Worm (Caenorhabditis elegans) whole organism, L2 larva: ENCODE measurements around the gene srj-4.

Experiments
- ama-1 ChIP-seq: fragments of 150-350 bp; optimal IDR thresholded peaks from 2 replicates; lab custom pipeline; 2018; ENCODE audit warnings: inconsistent platforms
- blmp-1 ChIP-seq: sonication (generic microtip); optimal IDR thresholded peaks from 2 replicates; lab custom pipeline; 2017; ENCODE audit warnings: missing genetic modification characterization, mild to moderate bottlenecking, missing compliant biosample characterization, antibody characterized with exemption, moderate library complexity; ENCODE audit not compliant: insufficient read depth
- dmd-4 ChIP-seq: sonication (generic microtip); optimal IDR thresholded peaks from 2 replicates; lab custom pipeline; 2017; ENCODE audit warnings: missing biosample characterization, missing genetic modification characterization
- elt-1 ChIP-seq: fragments of 150-350 bp; optimal IDR thresholded peaks from 2 replicates; lab custom pipeline; 2014; ENCODE audit warnings: missing biosample characterization, missing genetic modification characterization
- fos-1 ChIP-seq: fragments of 150-350 bp; optimal IDR thresholded peaks from 2 replicates; lab custom pipeline; 2014; ENCODE audit warnings: missing biosample characterization, missing genetic modification characterization
- lsy-2 ChIP-seq, 2 experiments: fragments of 150-350 bp in 1 of 2; sonication (generic microtip) in 1 of 2; optimal IDR thresholded peaks; 2 replicates each; lab custom pipeline; 2014 to 2017; ENCODE audit warnings: missing biosample characterization in 2 of 2, missing genetic modification characterization in 2 of 2
- mdl-1 ChIP-seq, 2 experiments: fragments of 150-350 bp in 1 of 2; sonication (generic microtip) in 1 of 2; optimal IDR thresholded peaks; 2 replicates each; lab custom pipeline; 2017; ENCODE audit warnings: missing biosample characterization in 2 of 2, missing genetic modification characterization in 2 of 2
- nhr-237 ChIP-seq: fragments of 150-350 bp; optimal IDR thresholded peaks from 2 replicates; lab custom pipeline; 2014; ENCODE audit warnings: missing biosample characterization, missing genetic modification characterization
- skn-1 ChIP-seq: sonication (generic microtip); optimal IDR thresholded peaks from 2 replicates; lab custom pipeline; 2017; ENCODE audit warnings: missing biosample characterization, missing genetic modification characterization
- unc-62 ChIP-seq: fragments of 150-350 bp; optimal IDR thresholded peaks from 2 replicates; lab custom pipeline; 2014; ENCODE audit warnings: missing biosample characterization, missing genetic modification reagents, missing genetic modification characterization

ce11 chrV:12140625-12141024, 22.4 kb upstream of the srj-4 start, which contains the start of gene C27A7.3:
- no peak for TF ChIP-seq elt-1
- no peak for TF ChIP-seq blmp-1
- no peak for TF ChIP-seq dmd-4 (tag; lab: Kevin White, UChicago)
- no peak for TF ChIP-seq lsy-2 (tag; optimal IDR thresholded peaks at IDR 0.05; lab: Kevin White, UChicago)
- no peak for TF ChIP-seq nhr-237 (tag; lab: Kevin White, UChicago)
- TF ChIP-seq skn-1 (tag; lab: Kevin White, UChicago) = no peak
- TF ChIP-seq ama-1 (lab: Kevin White, UChicago) = no peak
- TF ChIP-seq mdl-1 (tag; optimal IDR thresholded peaks at IDR 0.05; lab: Kevin White, UChicago) = no peak
- no peak for TF ChIP-seq unc-62 (GFP tag; lab: Kevin White, UChicago)
- TF ChIP-seq fos-1 (tag; lab: Kevin White, UChicago) = no peak
